Worm (Caenorhabditis elegans) whole organism, early embryonic: ENCODE results near the gene ocam-1.

Source experiments
- B0310.2 ChIP-seq: sonication (generic microtip); optimal IDR thresholded peaks from 2 replicates; lab custom pipeline; 2016; ENCODE audit warnings: mild to moderate bottlenecking, missing genetic modification characterization, missing compliant biosample characterization
- F13C5.2 ChIP-seq: sonication (generic microtip); optimal IDR thresholded peaks from 2 replicates; lab custom pipeline; 2017; ENCODE audit warnings: mild to moderate bottlenecking, missing genetic modification characterization, inconsistent platforms, missing compliant biosample characterization
- aly-1 ChIP-seq: sonication (generic microtip); optimal IDR thresholded peaks from 2 replicates; lab custom pipeline; 2016; ENCODE audit warnings: missing genetic modification characterization, missing compliant biosample characterization
- ama-1 ChIP-seq: fragments of 150-350 bp; optimal IDR thresholded peaks from 2 replicates; lab custom pipeline; 2014
- ceh-13 ChIP-seq: fragments of 200-800 bp; sonication (Bioruptor generic); optimal IDR thresholded peaks from 2 replicates; lab custom pipeline; 2018; ENCODE audit warnings: mild to moderate bottlenecking, missing genetic modification characterization, missing compliant biosample characterization
- ceh-36 ChIP-seq: sonication (generic microtip); optimal IDR thresholded peaks from 2 replicates; lab custom pipeline; 2016; ENCODE audit warnings: missing genetic modification characterization, inconsistent platforms, missing compliant biosample characterization
- ets-7 ChIP-seq: sonication (generic microtip); optimal IDR thresholded peaks from 2 replicates; lab custom pipeline; 2016; ENCODE audit warnings: missing genotype, missing genetic modification characterization, missing compliant biosample characterization
- flt-1 ChIP-seq: fragments of 200-800 bp; sonication (Bioruptor generic); IDR thresholded peaks from 2 replicates; pipeline ENCODE4 v1.3.6; 2022; ENCODE audit warnings: missing genetic modification characterization, missing compliant biosample characterization
- hmbx-1 ChIP-seq: sonication (generic microtip); optimal IDR thresholded peaks from 2 replicates; lab custom pipeline; 2016; ENCODE audit warnings: mild to moderate bottlenecking, missing genetic modification characterization, missing compliant biosample characterization
- hmg-4 ChIP-seq: fragments of 200-800 bp; sonication (Bioruptor generic); optimal IDR thresholded peaks from 2 replicates; lab custom pipeline; 2018; ENCODE audit warnings: mild to moderate bottlenecking, missing genetic modification characterization, missing compliant biosample characterization
- hnd-1 ChIP-seq: sonication (generic microtip); optimal IDR thresholded peaks from 2 replicates; lab custom pipeline; 2016; ENCODE audit warnings: missing genetic modification characterization, missing compliant biosample characterization
- pes-1 ChIP-seq: fragments of 200-800 bp; sonication (Bioruptor generic); IDR thresholded peaks from 2 replicates; pipeline ENCODE4 v1.3.6; 2022; ENCODE audit warnings: missing genetic modification reagents, missing genetic modification characterization, missing compliant biosample characterization
- scrt-1 ChIP-seq: fragments of 200-800 bp; sonication (Bioruptor generic); IDR thresholded peaks from 2 replicates; pipeline ENCODE4 v1.3.6; 2022; ENCODE audit warnings: missing genetic modification characterization, missing compliant biosample characterization
- sea-1 ChIP-seq: fragments of 200-800 bp; sonication (Bioruptor generic); conservative IDR thresholded peaks from 2 replicates; pipeline ENCODE4 v1.3.6; 2022; ENCODE audit warnings: missing genetic modification characterization, missing compliant biosample characterization
- tbx-11 ChIP-seq: fragments of 200-800 bp; sonication (Bioruptor generic); IDR thresholded peaks from 2 replicates; pipeline ENCODE4 v1.3.6; 2022; ENCODE audit warnings: missing genetic modification characterization, missing compliant biosample characterization
- tbx-37 ChIP-seq: fragments of 200-800 bp; sonication (Bioruptor generic); conservative IDR thresholded peaks from 2 replicates; pipeline ENCODE4 v1.3.6; 2022; ENCODE audit warnings: missing genetic modification reagents, missing genetic modification characterization, missing compliant biosample characterization
- tra-4 ChIP-seq: sonication (generic microtip); optimal IDR thresholded peaks from 2 replicates; lab custom pipeline; 2017; ENCODE audit warnings: missing genetic modification characterization, missing compliant biosample characterization

ocam-1 gene

ce11 chrV:14156468-14156867 is 11.1 kb downstream of the ocam-1 start, which contains the start of gene AH10.2:
Gene AH10.2 (plus strand): TSS chrV:14156768.
- TF ChIP-seq hmbx-1 (tag; lab: Kevin White, UChicago): no peak
- TF ChIP-seq tra-4 (tag; lab: Kevin White, UChicago): no peak
- no peak for TF ChIP-seq scrt-1 (GFP tag; lab: Robert Waterston, UW)
- no peak for TF ChIP-seq tbx-11 (GFP tag; lab: Robert Waterston, UW)
- no peak for TF ChIP-seq flt-1
- no peak for TF ChIP-seq F13C5.2 (tag; lab: Kevin White, UChicago)
- no peak for TF ChIP-seq ama-1 (lab: Kevin White, UChicago)
- TF ChIP-seq hnd-1: no peak
- TF ChIP-seq ceh-13 (GFP tag; lab: Kevin White, UChicago): no peak
- no peak for TF ChIP-seq sea-1
- no peak for TF ChIP-seq ets-7 (tag; lab: Kevin White, UChicago)

- no peak for TF ChIP-seq flt-1
- no peak for TF ChIP-seq ceh-36
- TF ChIP-seq tbx-37 (GFP tag; lab: Robert Waterston, UW): no peak
- TF ChIP-seq F13C5.2 (tag; lab: Kevin White, UChicago): no peak
- TF ChIP-seq ceh-13 (GFP tag; lab: Kevin White, UChicago): no peak
- no peak for TF ChIP-seq B0310.2 (tag; lab: Kevin White, UChicago)
- TF ChIP-seq ama-1 (lab: Kevin White, UChicago): no peak
- TF ChIP-seq pes-1 (GFP tag; lab: Robert Waterston, UW): no peak
- no peak for TF ChIP-seq ets-7 (tag; lab: Kevin White, UChicago)
- no peak for TF ChIP-seq hnd-1
- TF ChIP-seq hmbx-1 (tag; lab: Kevin White, UChicago): no peak
- TF ChIP-seq tra-4 (tag; lab: Kevin White, UChicago): no peak
- TF ChIP-seq hmg-4: no peak
- no peak for TF ChIP-seq scrt-1 (GFP tag; lab: Robert Waterston, UW)
- no peak for TF ChIP-seq aly-1 (tag; lab: Kevin White, UChicago)
- TF ChIP-seq sea-1: no peak
- TF ChIP-seq tbx-11 (GFP tag; lab: Robert Waterston, UW): no peak
Measured at ce11 chrV:14153615-14154014, 13.9 kb downstream of the ocam-1 start.

ce11 chrV:14150966-14151365 is 16.6 kb downstream of the ocam-1 start:
- no peak for TF ChIP-seq F13C5.2 (tag; lab: Kevin White, UChicago)
- no peak for TF ChIP-seq pes-1 (GFP tag; lab: Robert Waterston, UW)
- no peak for TF ChIP-seq ceh-13 (GFP tag; lab: Kevin White, UChicago)
- TF ChIP-seq ama-1 (lab: Kevin White, UChicago): no peak
- TF ChIP-seq tbx-11 (GFP tag; lab: Robert Waterston, UW): no peak
- no peak for TF ChIP-seq hmg-4
- no peak for TF ChIP-seq aly-1 (tag; lab: Kevin White, UChicago)
- no peak for TF ChIP-seq tbx-37 (GFP tag; lab: Robert Waterston, UW)
- no peak for TF ChIP-seq hmbx-1 (tag; lab: Kevin White, UChicago)
- TF ChIP-seq ceh-36: no peak
- no peak for TF ChIP-seq tra-4 (tag; lab: Kevin White, UChicago)
- no peak for TF ChIP-seq ets-7 (tag; lab: Kevin White, UChicago)
- no peak for TF ChIP-seq hnd-1

DNA sequence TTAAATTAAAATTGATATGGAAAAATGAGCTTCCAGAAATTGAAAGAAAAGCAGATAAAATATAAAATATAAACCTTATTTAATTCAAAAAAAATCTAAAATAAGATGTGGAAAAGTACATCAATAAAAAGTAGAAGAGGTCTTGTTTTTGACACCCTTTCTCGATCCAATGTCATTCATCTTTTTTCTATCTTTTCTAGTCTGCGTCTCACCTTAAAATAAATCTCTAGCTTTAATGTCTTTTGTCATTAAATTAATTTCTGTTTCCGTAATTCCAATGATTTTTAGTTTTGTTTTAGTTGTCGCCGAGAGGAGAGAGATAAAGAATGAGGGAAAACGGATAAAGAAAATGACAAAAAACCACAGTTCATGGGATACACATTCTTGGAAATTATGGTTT is 18.4 kb downstream of the ocam-1 start:
- no peak for TF ChIP-seq ceh-36
- TF ChIP-seq scrt-1 (GFP tag; lab: Robert Waterston, UW): no peak
- no peak for TF ChIP-seq hmg-4
- no peak for TF ChIP-seq ets-7 (tag; lab: Kevin White, UChicago)
- TF ChIP-seq hnd-1: no peak
- TF ChIP-seq pes-1 (GFP tag; lab: Robert Waterston, UW): no peak
- TF ChIP-seq hmbx-1 (tag; lab: Kevin White, UChicago): no peak
- no peak for TF ChIP-seq tbx-11 (GFP tag; lab: Robert Waterston, UW)
- no peak for TF ChIP-seq tbx-37 (GFP tag; lab: Robert Waterston, UW)
- no peak for TF ChIP-seq B0310.2 (tag; lab: Kevin White, UChicago)

ce11 chrV:14147114-14147513 is 20.4 kb downstream of the ocam-1 start:
- no peak for TF ChIP-seq pes-1 (GFP tag; lab: Robert Waterston, UW)
- no peak for TF ChIP-seq ets-7 (tag; lab: Kevin White, UChicago)
- no peak for TF ChIP-seq scrt-1 (GFP tag; lab: Robert Waterston, UW)
- no peak for TF ChIP-seq hmbx-1 (tag; lab: Kevin White, UChicago)
- TF ChIP-seq ceh-36: no peak
- TF ChIP-seq F13C5.2 (tag; lab: Kevin White, UChicago): no peak
- no peak for TF ChIP-seq sea-1
- no peak for TF ChIP-seq B0310.2 (tag; lab: Kevin White, UChicago)
- no peak for TF ChIP-seq tra-4 (tag; lab: Kevin White, UChicago)
- no peak for TF ChIP-seq tbx-11 (GFP tag; lab: Robert Waterston, UW)
- no peak for TF ChIP-seq ama-1 (lab: Kevin White, UChicago)
- TF ChIP-seq ceh-13 (GFP tag; lab: Kevin White, UChicago): no peak
- no peak for TF ChIP-seq tbx-37 (GFP tag; lab: Robert Waterston, UW)
- no peak for TF ChIP-seq aly-1 (tag; lab: Kevin White, UChicago)
- TF ChIP-seq hmg-4: no peak
- no peak for TF ChIP-seq flt-1
- TF ChIP-seq hnd-1: no peak

DNA sequence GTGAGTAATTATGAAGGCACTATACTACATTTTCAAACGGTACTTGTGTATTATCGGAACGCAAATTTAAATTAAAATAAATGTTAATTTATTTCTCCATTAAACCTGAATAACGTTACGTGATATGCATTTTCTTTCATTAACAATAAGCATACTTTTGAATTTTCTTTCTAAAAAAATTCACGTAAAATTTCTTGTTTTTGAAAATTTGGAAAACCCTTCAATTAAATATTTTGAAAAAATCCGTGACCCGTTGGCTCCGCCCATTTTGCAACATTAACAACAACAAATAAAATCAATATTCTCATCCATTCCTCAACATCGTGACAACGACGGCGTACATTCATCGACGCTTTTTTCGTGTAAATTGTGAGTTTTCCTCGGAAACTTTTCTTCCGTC is 21.3 kb downstream of the ocam-1 start, which contains the start of gene acs-10:
Gene acs-10 (plus strand): TSS at position 301 of the 400 bp plus-strand sequence.
- TF ChIP-seq tbx-37 (GFP tag; lab: Robert Waterston, UW) (no peak), B0310.2 (tag; lab: Kevin White, UChicago) (no peak), ama-1 (lab: Kevin White, UChicago) (no peak), aly-1 (tag; lab: Kevin White, UChicago) (no peak), pes-1 (GFP tag; lab: Robert Waterston, UW) (no peak), ceh-36 (no peak), sea-1 (no peak), tbx-11 (GFP tag; lab: Robert Waterston, UW) (no peak), tra-4 (tag; lab: Kevin White, UChicago) (no peak), ceh-13 (GFP tag; lab: Kevin White, UChicago) (no peak), ets-7 (tag; lab: Kevin White, UChicago) (no peak), scrt-1 (GFP tag; lab: Robert Waterston, UW) (no peak), hmg-4 (no peak), F13C5.2 (tag; lab: Kevin White, UChicago) (no peak)

- TF ChIP-seq aly-1 (tag; lab: Kevin White, UChicago) (no peak), ama-1 (lab: Kevin White, UChicago) (no peak), sea-1 (no peak), ets-7 (tag; lab: Kevin White, UChicago) (no peak), ceh-13 (GFP tag; lab: Kevin White, UChicago) (no peak), pes-1 (GFP tag; lab: Robert Waterston, UW) (no peak), B0310.2 (tag; lab: Kevin White, UChicago) (no peak), scrt-1 (GFP tag; lab: Robert Waterston, UW) (no peak), hnd-1 (no peak), tra-4 (tag; lab: Kevin White, UChicago) (no peak), tbx-37 (GFP tag; lab: Robert Waterston, UW) (no peak), ceh-36 (no peak), hmg-4 (no peak), tbx-11 (GFP tag; lab: Robert Waterston, UW) (no peak)
Measured at ce11 chrV:14145267-14145666, 22.3 kb downstream of the ocam-1 start, which contains the start of gene par-1. Gene par-1 (minus strand): TSS chrV:14145367.
